Fruit fly (Drosophila melanogaster) whole organism, prepupa: ENCODE results near the gene CG34428.

Experiments used
- CG10631 ChIP-seq: fragments of 200-800 bp; sonication (Bioruptor generic); optimal IDR thresholded peaks from 2 replicates; lab custom pipeline; 2016; ENCODE audit warnings: missing biosample characterization, missing genetic modification characterization
- CG10669 ChIP-seq: fragments of 200-800 bp; sonication (Bioruptor generic); optimal IDR thresholded peaks from 3 replicates; lab custom pipeline; 2018; ENCODE audit warnings: missing biosample characterization, mild to moderate bottlenecking, missing genetic modification characterization, moderate library complexity
- CG11294 ChIP-seq: fragments of 200-800 bp; sonication (Bioruptor generic); IDR thresholded peaks from 2 replicates; pipeline ENCODE4 v1.3.6; 2022; ENCODE audit warnings: missing biosample characterization, missing genetic modification characterization
- CG11762 ChIP-seq: fragments of 200-800 bp; sonication (Bioruptor generic); optimal IDR thresholded peaks from 3 replicates; lab custom pipeline; 2016; ENCODE audit warnings: missing biosample characterization, missing genetic modification characterization; ENCODE audit not compliant: insufficient read depth
- CG11902 ChIP-seq: fragments of 200-800 bp; sonication (Bioruptor generic); optimal IDR thresholded peaks from 3 replicates; lab custom pipeline; 2016; ENCODE audit warnings: missing biosample characterization, missing genetic modification characterization
- CG15336 ChIP-seq: fragments of 200-800 bp; sonication (Bioruptor generic); IDR thresholded peaks from 2 replicates; pipeline ENCODE4 v1.3.6; 2022; ENCODE audit warnings: missing biosample characterization, missing genetic modification characterization
- CG1621 ChIP-seq: fragments of 200-800 bp; sonication (Bioruptor generic); optimal IDR thresholded peaks from 3 replicates; lab custom pipeline; 2018; ENCODE audit warnings: missing biosample characterization, mild to moderate bottlenecking, missing genetic modification characterization
- CG31627 ChIP-seq: fragments of 200-800 bp; sonication (Bioruptor generic); optimal IDR thresholded peaks from 3 replicates; lab custom pipeline; 2016; ENCODE audit warnings: missing biosample characterization, missing genetic modification characterization
- CG34406 ChIP-seq: fragments of 200-800 bp; sonication (Bioruptor generic); optimal IDR thresholded peaks from 3 replicates; lab custom pipeline; 2016; ENCODE audit warnings: missing biosample characterization, missing genetic modification characterization
- CG3919 ChIP-seq: fragments of 200-800 bp; sonication (Bioruptor generic); optimal IDR thresholded peaks from 3 replicates; lab custom pipeline; 2016; ENCODE audit warnings: missing biosample characterization, missing genetic modification characterization
- CG6163 ChIP-seq: fragments of 200-800 bp; sonication (Bioruptor generic); IDR thresholded peaks from 3 replicates; pipeline ENCODE4 v1.3.6; 2022; ENCODE audit warnings: missing biosample characterization, missing genetic modification characterization
- CG6792 ChIP-seq: fragments of 200-800 bp; sonication (Bioruptor generic); optimal IDR thresholded peaks from 3 replicates; lab custom pipeline; 2016; ENCODE audit warnings: missing biosample characterization, missing genetic modification characterization
- CG6808 ChIP-seq: fragments of 200-800 bp; sonication (Bioruptor generic); optimal IDR thresholded peaks from 3 replicates; lab custom pipeline; 2017; ENCODE audit warnings: missing biosample characterization, missing genetic modification characterization, mild to moderate bottlenecking, moderate library complexity, missing genetic modification reagents
- CG7368 ChIP-seq: fragments of 200-800 bp; sonication (Bioruptor generic); optimal IDR thresholded peaks from 3 replicates; lab custom pipeline; 2016; ENCODE audit warnings: missing biosample characterization, missing genetic modification characterization
- CG8119 ChIP-seq: fragments of 200-800 bp; sonication (Bioruptor generic); IDR thresholded peaks from 3 replicates; pipeline ENCODE4 v1.3.6; 2022; ENCODE audit warnings: missing biosample characterization, missing genetic modification characterization
- CG8319 ChIP-seq: fragments of 200-800 bp; sonication (Bioruptor generic); optimal IDR thresholded peaks from 3 replicates; lab custom pipeline; 2016; ENCODE audit warnings: missing biosample characterization, missing genetic modification characterization
- CG8632 ChIP-seq: fragments of 200-800 bp; sonication (Bioruptor generic); optimal IDR thresholded peaks from 3 replicates; lab custom pipeline; 2016; ENCODE audit warnings: missing biosample characterization, missing genetic modification characterization
- CG9139 ChIP-seq: fragments of 200-800 bp; sonication (Bioruptor generic); optimal IDR thresholded peaks from 3 replicates; lab custom pipeline; 2017; ENCODE audit warnings: missing biosample characterization, mild to moderate bottlenecking, missing genetic modification characterization
- Eip75B ChIP-seq: fragments of 200-800 bp; sonication (Bioruptor generic); optimal IDR thresholded peaks from 3 replicates; lab custom pipeline; 2016; ENCODE audit warnings: missing biosample characterization, missing genetic modification characterization
- Eip78C ChIP-seq: fragments of 200-800 bp; sonication (Bioruptor generic); peaks from one replicate; lab custom pipeline; 2016; ENCODE audit warnings: missing biosample characterization, missing genetic modification characterization
- Eip93F ChIP-seq: fragments of 200-800 bp; sonication (Bioruptor generic); optimal IDR thresholded peaks from 2 replicates; lab custom pipeline; 2016; ENCODE audit warnings: missing biosample characterization, mild to moderate bottlenecking, missing genetic modification characterization
- Ets21C ChIP-seq: fragments of 200-800 bp; sonication (Bioruptor generic); optimal IDR thresholded peaks from 3 replicates; lab custom pipeline; 2016; ENCODE audit warnings: missing biosample characterization, missing genetic modification characterization
- Ets96B ChIP-seq: fragments of 200-800 bp; optimal IDR thresholded peaks from 2 replicates; lab custom pipeline; 2019; ENCODE audit warnings: missing biosample characterization, mild to moderate bottlenecking, missing genetic modification characterization, moderate library complexity
- Gug ChIP-seq: fragments of 200-800 bp; sonication (Bioruptor generic); IDR thresholded peaks from 2 replicates; pipeline ENCODE4 v1.3.6; 2022; ENCODE audit warnings: missing biosample characterization, missing genetic modification characterization
- Hr39 ChIP-seq: fragments of 200-800 bp; sonication (Bioruptor generic); optimal IDR thresholded peaks from 2 replicates; lab custom pipeline; 2016; ENCODE audit warnings: missing biosample characterization, missing genetic modification characterization
- Hr4 ChIP-seq: fragments of 200-800 bp; sonication (Bioruptor generic); optimal IDR thresholded peaks from 3 replicates; lab custom pipeline; 2016; ENCODE audit warnings: missing biosample characterization, missing genetic modification characterization
- Lpt ChIP-seq: fragments of 200-800 bp; sonication (Bioruptor generic); optimal IDR thresholded peaks from 3 replicates; lab custom pipeline; 2016; ENCODE audit warnings: missing biosample characterization, missing genetic modification characterization
- Met ChIP-seq: fragments of 200-800 bp; sonication (Bioruptor generic); optimal IDR thresholded peaks from 3 replicates; lab custom pipeline; 2016; ENCODE audit warnings: missing biosample characterization, missing genetic modification characterization
- OdsH ChIP-seq: fragments of 200-800 bp; sonication (Bioruptor generic); optimal IDR thresholded peaks from 3 replicates; lab custom pipeline; 2016; ENCODE audit warnings: missing biosample characterization, missing genetic modification characterization
- Smox ChIP-seq: fragments of 200-800 bp; sonication (Bioruptor generic); optimal IDR thresholded peaks from 3 replicates; lab custom pipeline; 2016; ENCODE audit warnings: missing biosample characterization, missing genetic modification characterization
- Sox102F ChIP-seq: fragments of 200-800 bp; sonication (Bioruptor generic); optimal IDR thresholded peaks from 2 replicates; lab custom pipeline; 2016; ENCODE audit warnings: missing biosample characterization, mild to moderate bottlenecking, missing genetic modification characterization
- Sox14 ChIP-seq: fragments of 200-800 bp; sonication (Bioruptor generic); optimal IDR thresholded peaks from 3 replicates; lab custom pipeline; 2016; ENCODE audit warnings: missing biosample characterization, missing genetic modification characterization
- Sox15 ChIP-seq: fragments of 200-800 bp; sonication (Bioruptor generic); optimal IDR thresholded peaks from 3 replicates; lab custom pipeline; 2016; ENCODE audit warnings: missing biosample characterization, missing genetic modification characterization
- achi ChIP-seq: fragments of 200-800 bp; sonication (Bioruptor generic); optimal IDR thresholded peaks from 3 replicates; lab custom pipeline; 2016; ENCODE audit warnings: missing biosample characterization, missing genetic modification characterization
- acj6 ChIP-seq: fragments of 200-800 bp; sonication (Bioruptor generic); optimal IDR thresholded peaks from 3 replicates; lab custom pipeline; 2016; ENCODE audit warnings: missing biosample characterization, missing genetic modification characterization
- cyc ChIP-seq: fragments of 200-800 bp; sonication (Bioruptor generic); optimal IDR thresholded peaks from 3 replicates; lab custom pipeline; 2016; ENCODE audit warnings: missing biosample characterization, missing genetic modification characterization
- dac ChIP-seq: fragments of 200-800 bp; sonication (Bioruptor generic); optimal IDR thresholded peaks from 2 replicates; lab custom pipeline; 2017; ENCODE audit warnings: missing biosample characterization, mild to moderate bottlenecking, missing genetic modification characterization
- eg ChIP-seq: fragments of 200-800 bp; sonication (Bioruptor generic); IDR thresholded peaks from 3 replicates; pipeline ENCODE4 v1.3.6; 2022; ENCODE audit warnings: missing biosample characterization, missing genetic modification characterization
- esn ChIP-seq: fragments of 200-800 bp; sonication (Bioruptor generic); optimal IDR thresholded peaks from 2 replicates; lab custom pipeline; 2016; ENCODE audit warnings: missing biosample characterization, mild to moderate bottlenecking, missing genetic modification characterization, moderate library complexity
- fkh ChIP-seq: fragments of 200-800 bp; sonication (Bioruptor generic); optimal IDR thresholded peaks from 3 replicates; lab custom pipeline; 2017; ENCODE audit warnings: missing biosample characterization, mild to moderate bottlenecking, missing genetic modification characterization, moderate library complexity
- lz ChIP-seq: fragments of 200-800 bp; sonication (Bioruptor generic); optimal IDR thresholded peaks from 3 replicates; lab custom pipeline; 2016; ENCODE audit warnings: missing biosample characterization, missing genetic modification characterization
- net ChIP-seq: fragments of 200-800 bp; sonication (Bioruptor generic); optimal IDR thresholded peaks from 3 replicates; lab custom pipeline; 2016; ENCODE audit warnings: missing biosample characterization, missing genetic modification characterization
- pdm3 ChIP-seq: fragments of 200-800 bp; sonication (Bioruptor generic); optimal IDR thresholded peaks from 3 replicates; lab custom pipeline; 2016; ENCODE audit warnings: missing biosample characterization, missing genetic modification characterization
- salr ChIP-seq, 2 experiments: fragments of 200-800 bp; sonication (Bioruptor generic); optimal IDR thresholded peaks; 3 replicates each; lab custom pipeline; 2016 to 2018; ENCODE audit warnings: missing biosample characterization in 2 of 2, missing genetic modification characterization in 2 of 2, mild to moderate bottlenecking in 1 of 2
- spab ChIP-seq: fragments of 200-800 bp; sonication (Bioruptor generic); optimal IDR thresholded peaks from 2 replicates; lab custom pipeline; 2017; ENCODE audit warnings: missing biosample characterization, mild to moderate bottlenecking, missing genetic modification characterization, missing genetic modification reagents
- svp ChIP-seq: fragments of 200-800 bp; sonication (Bioruptor generic); peaks from one replicate; lab custom pipeline; 2016; ENCODE audit warnings: missing biosample characterization, missing genetic modification characterization
- topi ChIP-seq: fragments of 200-800 bp; sonication (Bioruptor generic); optimal IDR thresholded peaks from 3 replicates; lab custom pipeline; 2016; ENCODE audit warnings: missing biosample characterization, missing genetic modification characterization
- vri ChIP-seq: fragments of 200-800 bp; sonication (Bioruptor generic); optimal IDR thresholded peaks from 3 replicates; lab custom pipeline; 2016; ENCODE audit warnings: missing biosample characterization, mild to moderate bottlenecking, missing genetic modification characterization

The CG34428 gene

dm6 chr3L:13021727-13022126, 39.8 kb upstream of the CG34428 start:
- TF ChIP-seq Sox14 (GFP tag; lab: Kevin White, UChicago), result peak; percentile 53
- TF ChIP-seq CG15336, result peak; percentile 23; the same call in 1 of the 2 replicates
- TF ChIP-seq spab (GFP tag; lab: Kevin White, UChicago), result no peak
- TF ChIP-seq CG9139 (GFP tag; lab: Kevin White, UChicago), result no peak
- no peak for TF ChIP-seq Ets96B (tag; lab: Kevin White, UChicago)
- TF ChIP-seq svp, result peak; percentile 97
- TF ChIP-seq Sox102F (GFP tag; lab: Kevin White, UChicago), result peak; percentile 80
- peak; percentile 75 for TF ChIP-seq Smox (GFP tag; lab: Kevin White, UChicago)
- TF ChIP-seq cyc (GFP tag; lab: Kevin White, UChicago), result peak; percentile 60
- no peak for TF ChIP-seq CG6808 (GFP tag; lab: Kevin White, UChicago)
- no peak for TF ChIP-seq CG1621 (tag; lab: Kevin White, UChicago)
- TF ChIP-seq CG8632 (GFP tag; lab: Kevin White, UChicago), result peak; percentile 57
- TF ChIP-seq Hr39 (GFP tag; lab: Kevin White, UChicago), result peak; percentile 79
- peak; percentile 60 for TF ChIP-seq Ets21C
- TF ChIP-seq lz, result peak; percentile 79
- peak; percentile 65 for TF ChIP-seq CG6792
- no peak for TF ChIP-seq dac (GFP tag; lab: Kevin White, UChicago)
- peak; percentile 32 for TF ChIP-seq CG11762
- peak; percentile 73 for TF ChIP-seq topi (GFP tag; lab: Kevin White, UChicago)
- no peak for TF ChIP-seq CG10669 (GFP tag; lab: Kevin White, UChicago)
- TF ChIP-seq CG7368 (GFP tag; lab: Kevin White, UChicago), result peak; percentile 53
- TF ChIP-seq Lpt (GFP tag; lab: Kevin White, UChicago), result no peak
- peak; percentile 35 for TF ChIP-seq acj6
- TF ChIP-seq CG10631 (GFP tag; lab: Kevin White, UChicago), result peak; percentile 1
- TF ChIP-seq eg (GFP tag; lab: Robert Waterston, UW), result no peak
- peak; percentile 43 for TF ChIP-seq achi (GFP tag; lab: Kevin White, UChicago)
- peak; percentile 77 for TF ChIP-seq Eip78C (GFP tag; lab: Kevin White, UChicago)
- 0 out of 2 replicates have a peak, but pooled peaks have one; percentile 27 for TF ChIP-seq Gug (GFP tag; lab: Robert Waterston, UW)
- peak; percentile 43 for TF ChIP-seq CG8319
- TF ChIP-seq CG31627, result peak; percentile 64
- peak; percentile 45 for TF ChIP-seq Eip75B (GFP tag; lab: Kevin White, UChicago)
- peak; percentile 36 for TF ChIP-seq CG11902 (GFP tag; lab: Kevin White, UChicago)
- 0 out of 3 replicates have a peak, but pooled peaks have one; percentile 14 for TF ChIP-seq CG6163 (GFP tag; lab: Robert Waterston, UW)
- TF ChIP-seq CG3919 (GFP tag; lab: Kevin White, UChicago), result peak; percentile 30
- peak; percentile 54 for TF ChIP-seq OdsH (GFP tag; lab: Kevin White, UChicago)
- peak; percentile 83 for TF ChIP-seq esn (GFP tag; lab: Kevin White, UChicago)
- TF ChIP-seq pdm3 (GFP tag; lab: Kevin White, UChicago), result peak; percentile 50
- peak; percentile 59 for TF ChIP-seq vri (GFP tag; lab: Kevin White, UChicago)
- peak; percentile 28 for TF ChIP-seq Hr4 (GFP tag; lab: Kevin White, UChicago)
- peak; percentile 72 for TF ChIP-seq Eip93F (GFP tag; lab: Kevin White, UChicago)
- peak; percentile 47 for TF ChIP-seq CG34406
- no peak for TF ChIP-seq CG11294 (GFP tag; lab: Robert Waterston, UW)
- TF ChIP-seq Met (GFP tag; lab: Kevin White, UChicago), result peak; percentile 71
- no peak for TF ChIP-seq CG8119 (GFP tag; lab: Robert Waterston, UW)
- peak; percentile 32 for TF ChIP-seq Sox15 (GFP tag; lab: Kevin White, UChicago)
- peak; percentile 42 for TF ChIP-seq net (GFP tag; lab: Kevin White, UChicago)
- peak in 1 of 2 experiments; percentile 32 for TF ChIP-seq salr (GFP tag; optimal IDR thresholded peaks at IDR 0.05; lab: Kevin White, UChicago)
- TF ChIP-seq fkh (GFP tag; lab: Kevin White, UChicago), result no peak
